Fruit fly (Drosophila melanogaster): ENCODE data around the gene CG13699.

DNA sequence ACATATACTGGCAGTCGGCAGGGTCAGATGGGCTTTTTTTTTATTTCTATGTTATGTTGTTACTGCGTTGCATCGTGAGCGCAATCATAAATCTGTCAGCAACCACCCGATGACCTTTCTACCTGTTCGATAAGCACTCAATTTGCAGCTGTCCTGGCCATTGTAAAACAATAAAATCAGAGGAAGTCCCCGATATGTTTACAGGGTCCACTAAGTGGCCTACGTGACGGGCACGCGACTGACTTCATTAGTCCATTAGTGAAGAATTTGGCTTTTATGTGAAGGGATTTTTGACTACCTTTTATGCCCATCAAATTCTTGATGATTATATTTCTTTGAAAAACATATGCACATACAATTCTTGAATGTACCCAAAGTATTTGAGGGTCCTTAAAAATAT lies 24.0 kb downstream of the CG13699 start:
- TF ChIP-seq CG8478 (optimal IDR thresholded peaks at IDR 0.05) (no peak), CTCF (optimal IDR thresholded peaks at IDR 0.05) (no peak)
